Worm (Caenorhabditis elegans) whole organism, dauer: ENCODE measurements around the gene fis-1.
"Not testable (repeated sequence)": the region's sequence is repeated elsewhere in the genome, so short reads cannot be mapped to it uniquely, and the experiment has no call there.

ENCODE experiments used
- unc-62 ChIP-seq: sonication (generic microtip); optimal IDR thresholded peaks from 2 replicates; lab custom pipeline; 2017; ENCODE audit warnings: missing biosample characterization, missing genetic modification reagents, missing genetic modification characterization

fis-1 gene

DNA sequence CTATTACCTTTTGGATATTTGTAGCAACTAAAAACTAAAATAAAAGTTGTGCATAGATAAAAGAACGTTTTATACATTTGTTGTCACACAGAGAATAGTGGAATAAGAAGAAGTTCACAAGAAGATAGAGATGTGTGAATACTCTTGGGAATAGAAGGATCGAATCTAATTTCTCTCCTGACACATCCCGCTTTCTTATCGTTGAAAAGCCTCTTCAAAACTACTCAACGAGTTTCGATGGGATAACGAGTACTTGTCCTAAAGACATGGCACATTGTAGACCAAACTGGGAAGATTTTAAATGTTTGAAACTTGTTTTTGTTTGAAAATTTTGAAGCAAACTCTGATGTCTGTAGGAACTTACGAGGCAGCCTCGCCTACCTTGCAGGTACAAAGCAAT, 17.5 kb downstream of the fis-1 start:
- TF ChIP-seq unc-62 (GFP tag; lab: Kevin White, UChicago): no peak

DNA sequence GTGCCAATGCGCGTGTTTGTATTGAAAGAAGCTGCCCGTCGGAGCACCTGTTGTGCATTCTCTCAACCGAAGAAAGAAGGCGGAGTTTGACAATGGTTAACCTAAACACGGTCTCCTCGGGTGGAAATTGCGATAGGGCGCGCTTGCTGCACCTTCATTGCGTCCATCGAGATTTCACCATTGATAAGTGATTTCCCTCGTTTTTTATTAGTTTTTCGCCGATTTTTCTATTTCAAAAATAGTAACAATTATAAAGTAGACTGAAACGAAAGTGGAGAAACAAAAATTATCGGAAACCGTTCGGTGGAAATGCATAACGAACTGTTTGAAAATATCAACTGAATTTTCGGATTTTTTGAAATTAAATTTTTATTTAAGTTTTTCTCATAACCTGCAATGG, 20.1 kb downstream of the fis-1 start, which contains the start of gene agr-1:
Gene agr-1 (minus strand): TSS at position 101 of the 400 bp plus-strand sequence.
- not testable (repeated sequence) for TF ChIP-seq unc-62 (GFP tag; lab: Kevin White, UChicago)

DNA sequence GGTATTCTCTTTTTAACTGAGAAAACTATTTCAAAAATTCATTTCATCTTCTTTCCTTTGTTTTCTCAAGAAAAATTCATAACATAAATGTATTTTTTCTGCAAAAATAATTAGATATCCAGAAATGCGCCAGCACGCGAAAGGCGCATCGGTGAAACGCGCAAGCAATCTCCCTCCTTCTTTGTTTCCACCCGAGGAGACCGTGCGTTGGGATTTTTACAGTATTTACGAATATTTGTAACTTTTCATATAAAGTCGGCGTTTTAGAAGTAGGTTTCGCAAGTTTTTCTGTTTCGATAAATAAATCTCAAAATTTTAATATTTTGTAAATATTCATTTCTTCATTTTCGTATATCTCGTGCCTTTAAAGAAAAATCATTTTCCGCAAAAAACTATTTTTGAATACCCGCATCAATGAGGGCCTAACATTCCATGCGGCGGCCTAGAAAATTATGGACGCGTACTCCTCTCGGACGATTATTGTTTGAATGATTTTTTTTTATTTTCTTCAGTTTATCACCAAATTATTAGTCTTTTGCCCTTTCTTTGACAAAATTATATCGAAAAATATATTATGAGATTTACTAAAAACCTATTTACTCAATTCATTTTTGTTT, 21.6 kb downstream of the fis-1 start, which contains the start of gene ssup-72:
Gene ssup-72 (plus strand): TSS at position 181 of the 617 bp plus-strand sequence.
- no peak for TF ChIP-seq unc-62 (GFP tag; lab: Kevin White, UChicago)

DNA sequence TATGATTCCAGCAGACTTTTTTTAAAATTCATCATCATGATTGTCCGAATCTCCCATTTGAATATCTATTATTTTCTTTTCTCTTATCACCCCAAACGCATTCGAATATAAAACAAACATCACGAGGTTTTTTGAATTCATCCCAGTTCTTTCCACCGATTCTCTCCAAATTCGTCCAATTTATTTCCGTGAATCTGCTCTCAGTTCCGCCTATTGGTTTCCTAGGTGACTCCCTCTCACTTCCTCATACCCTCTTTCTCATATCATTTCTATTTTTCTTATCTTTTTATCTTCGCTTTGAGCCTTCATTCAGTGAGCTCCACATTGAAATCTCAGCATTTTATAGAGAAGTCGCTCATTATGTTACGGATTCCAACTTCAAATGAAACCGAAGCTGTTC, 24.1 kb downstream of the fis-1 start, which contains the start of gene T13C2.7:
Gene T13C2.7 (plus strand): TSS at position 301 of the 400 bp plus-strand sequence.
- no peak for TF ChIP-seq unc-62 (GFP tag; lab: Kevin White, UChicago)

DNA sequence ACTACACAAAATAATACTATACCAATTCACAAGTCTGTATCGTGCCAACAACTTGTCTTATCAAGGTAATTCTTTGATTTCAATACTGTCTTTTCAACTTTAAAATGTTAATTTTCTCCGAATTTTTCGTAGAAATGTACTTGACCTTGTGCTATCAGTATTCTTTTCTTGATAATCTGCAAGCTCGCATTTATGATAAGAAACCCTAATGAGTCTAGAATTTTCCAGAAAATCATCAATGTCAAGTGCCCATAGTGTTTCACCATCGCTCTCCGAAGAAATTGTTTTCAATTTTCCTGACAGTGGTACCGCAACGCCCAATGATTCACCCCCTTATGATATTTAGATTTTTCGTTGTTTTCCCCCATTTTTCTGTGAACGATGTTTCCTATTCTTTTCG, 26.3 kb downstream of the fis-1 start:
- TF ChIP-seq unc-62 (GFP tag; lab: Kevin White, UChicago): no peak

DNA sequence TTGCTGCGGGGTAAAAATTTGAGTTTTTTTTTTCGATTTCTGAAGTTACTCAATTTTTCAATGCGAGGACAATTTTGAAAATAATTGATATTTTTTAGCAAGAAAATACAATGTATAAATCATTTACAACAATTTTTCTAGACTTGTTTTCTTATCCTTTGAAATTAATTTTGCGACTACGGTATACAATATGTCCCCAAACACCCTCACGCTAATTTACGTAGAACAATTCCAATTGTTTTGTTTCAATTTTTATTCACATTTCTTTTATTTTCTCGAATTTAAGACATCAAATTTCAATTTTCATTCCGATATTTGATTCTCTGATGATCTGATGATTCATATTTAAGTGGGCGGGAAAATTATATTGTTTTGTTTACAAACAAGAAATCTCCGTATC, 27.0 kb downstream of the fis-1 start:
- TF ChIP-seq unc-62 (GFP tag; lab: Kevin White, UChicago): no peak

DNA sequence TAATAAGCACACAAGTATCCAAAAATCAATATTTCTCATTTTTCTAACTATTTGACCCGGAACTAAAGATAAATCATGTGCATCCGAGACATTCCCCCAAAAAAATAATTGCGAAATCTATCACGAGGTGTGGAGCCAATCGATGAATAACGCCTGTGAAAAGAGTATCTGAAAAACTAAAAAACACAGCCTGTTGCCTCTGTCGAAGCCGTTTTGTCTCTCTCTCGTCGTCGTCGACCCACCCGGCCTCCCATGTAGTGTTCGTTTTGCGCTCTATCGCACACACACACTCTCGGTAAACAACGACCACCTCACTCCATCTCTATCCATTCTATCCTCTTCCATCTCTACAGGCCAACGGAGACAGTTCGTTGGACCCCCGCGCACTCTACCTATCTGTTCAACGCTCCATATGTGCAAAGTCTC, 27.8 kb downstream of the fis-1 start:
- TF ChIP-seq unc-62 (GFP tag; lab: Kevin White, UChicago): no peak

DNA sequence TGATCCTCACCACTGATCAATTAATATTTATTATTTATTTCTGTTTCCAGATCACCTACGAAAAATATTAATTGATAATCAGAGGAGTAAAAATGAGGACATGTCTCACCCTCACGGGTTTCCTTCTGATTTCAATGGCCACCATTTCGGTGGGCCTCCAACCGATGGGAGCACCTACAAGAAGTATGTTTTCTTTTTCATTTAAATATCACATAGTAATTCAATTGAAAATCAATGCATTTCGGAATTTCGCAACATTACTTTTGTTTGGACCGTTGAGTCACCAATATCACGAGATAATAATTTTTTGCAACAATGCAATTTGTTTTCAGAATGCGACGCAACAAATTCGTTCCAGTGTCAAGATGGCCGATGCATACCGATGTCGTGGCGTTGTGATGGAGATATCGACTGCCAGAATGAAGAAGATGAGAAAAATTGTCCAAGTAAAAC, 28.4 kb downstream of the fis-1 start, which contains the start of gene gldi-2:
Gene gldi-2 (plus strand): TSS at position 51 of the 453 bp plus-strand sequence.
- TF ChIP-seq unc-62 (GFP tag; lab: Kevin White, UChicago): no peak

DNA sequence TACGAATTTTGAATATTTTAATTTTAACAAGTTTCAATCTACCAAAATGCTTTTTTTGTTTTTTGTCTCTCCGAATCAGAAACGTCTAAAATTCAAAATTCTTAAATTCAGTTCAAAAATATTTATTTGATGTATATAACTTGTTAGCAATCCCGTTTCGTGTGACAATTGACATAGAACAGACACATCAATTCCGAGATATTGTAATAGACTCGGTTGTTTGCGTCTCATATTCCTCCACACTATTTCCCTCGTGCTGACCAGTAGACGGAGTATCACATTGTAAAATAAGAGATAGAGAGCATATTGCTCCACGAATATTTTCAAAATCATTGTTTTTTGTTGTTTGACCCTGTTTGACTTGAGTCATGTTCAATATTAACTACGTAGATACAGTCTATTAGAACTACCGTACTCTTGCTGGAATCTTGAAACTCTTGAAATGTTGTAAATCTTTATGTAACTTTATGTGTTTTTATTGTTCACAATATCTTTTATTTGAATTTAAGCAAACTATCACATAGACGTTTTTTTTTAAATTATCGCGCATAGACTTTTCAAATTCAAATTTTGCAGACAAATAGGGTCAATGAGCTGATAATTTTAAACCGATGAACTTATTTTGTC, 33.8 kb downstream of the fis-1 start, which contains the start of gene T13C2.3:
Gene T13C2.3 (plus strand): TSS at position 577 of the 627 bp plus-strand sequence.
- no peak for TF ChIP-seq unc-62 (GFP tag; lab: Kevin White, UChicago)

DNA sequence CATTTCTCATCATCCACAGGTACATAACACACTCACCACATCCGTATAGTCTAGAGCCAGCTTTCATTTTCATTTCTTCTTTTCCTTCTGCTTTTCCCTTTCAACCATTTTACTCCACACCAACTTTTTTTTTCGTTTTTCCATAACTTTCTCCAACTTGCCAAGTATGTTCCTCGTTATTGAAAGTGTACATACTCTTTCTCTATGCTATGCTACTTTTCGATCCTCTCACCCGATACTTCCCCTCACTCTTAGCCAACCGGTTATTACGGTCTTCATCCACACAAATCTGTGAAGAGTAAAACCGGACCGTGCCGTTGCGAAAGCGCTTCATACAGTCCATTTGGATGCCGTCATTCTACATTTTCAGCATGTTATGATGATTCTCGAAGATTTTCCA, 36.9 kb downstream of the fis-1 start, which contains the start of gene T13C2.2:
Gene T13C2.2 (plus strand): TSS at position 301 of the 400 bp plus-strand sequence.
- no peak for TF ChIP-seq unc-62 (GFP tag; lab: Kevin White, UChicago)

DNA sequence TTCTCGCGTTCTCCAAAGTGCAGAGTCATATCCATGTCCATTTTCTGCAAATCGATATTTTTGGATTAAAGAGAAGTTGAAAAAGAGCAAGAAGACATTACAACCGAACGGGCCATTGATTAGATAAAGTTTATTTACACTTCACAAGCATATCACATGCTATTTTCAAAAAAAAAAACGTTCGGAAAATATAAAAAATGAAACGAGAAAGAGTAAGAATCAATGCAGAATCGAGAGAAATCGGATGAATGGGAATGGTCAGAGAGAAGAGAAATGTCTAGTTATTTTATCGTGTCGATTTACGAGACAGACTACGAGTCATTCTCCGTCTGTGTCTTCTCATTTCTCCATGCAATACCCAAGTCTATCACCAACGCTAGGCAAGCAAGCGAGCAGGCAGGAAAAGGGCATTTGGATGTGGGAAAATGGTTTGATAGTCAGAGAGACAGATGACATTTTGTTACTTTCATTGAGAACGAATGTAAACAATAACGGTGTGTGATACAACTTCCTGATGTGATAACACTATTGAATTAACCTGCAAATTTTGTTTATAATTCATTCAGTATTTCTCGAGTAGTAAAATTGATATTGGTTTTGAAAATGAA, 45.2 kb downstream of the fis-1 start, which contains the start of gene F31E8.4:
Gene F31E8.4 (minus strand): TSS at position 51 of the 608 bp plus-strand sequence.
- no peak for TF ChIP-seq unc-62 (GFP tag; lab: Kevin White, UChicago)

DNA sequence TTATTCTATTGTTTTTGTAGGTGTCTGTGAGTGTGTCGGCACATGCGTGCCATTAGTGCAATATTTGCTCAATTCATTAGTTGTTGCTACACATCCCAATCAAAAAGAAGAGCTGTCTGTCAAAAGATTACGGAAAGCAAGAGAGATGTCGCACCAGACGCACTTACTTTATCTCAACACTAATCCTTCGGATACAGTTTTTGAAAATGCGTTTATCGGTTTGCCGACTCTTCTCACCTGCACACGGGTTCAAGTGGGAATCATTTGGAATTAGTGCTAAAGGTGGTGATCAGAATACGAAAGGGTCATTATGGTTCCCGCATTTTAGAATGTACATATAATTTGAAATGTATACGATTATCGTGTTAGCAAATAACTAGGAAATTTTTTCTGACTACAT, 46.3 kb downstream of the fis-1 start:
- TF ChIP-seq unc-62 (GFP tag; lab: Kevin White, UChicago): no peak

DNA sequence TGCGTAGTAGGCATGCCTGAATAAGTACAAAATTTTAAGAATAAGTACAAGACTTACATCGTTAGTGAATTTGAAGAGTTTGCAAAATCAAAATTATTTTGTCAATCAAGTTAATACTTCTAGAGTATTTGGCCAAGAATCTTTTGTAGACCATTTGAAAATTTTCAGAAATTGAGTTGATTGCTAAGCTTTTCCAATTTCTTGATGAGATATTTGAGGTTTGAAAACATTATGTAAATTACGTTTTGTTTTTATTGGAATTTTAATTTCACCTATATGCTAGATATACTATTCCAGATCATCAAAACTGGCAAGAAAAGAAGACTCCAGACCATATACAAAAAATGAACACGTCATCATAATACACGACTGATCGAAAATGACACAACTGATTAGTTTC, 48.0 kb downstream of the fis-1 start, which contains the start of gene tab-1:
Gene tab-1 (plus strand): TSS at position 301 of the 400 bp plus-strand sequence.
- no peak for TF ChIP-seq unc-62 (GFP tag; lab: Kevin White, UChicago)
